Worm (Caenorhabditis elegans) whole organism, young adult: ENCODE results near the gene Y76B12C.4.
"Not testable (repeated sequence)": the region's sequence is repeated elsewhere in the genome, so short reads cannot be mapped to it uniquely, and the experiment has no call there.

ENCODE experiments used
- B0261.1 ChIP-seq: sonication (generic microtip); optimal IDR thresholded peaks from 2 replicates; lab custom pipeline; 2016; ENCODE audit warnings: mild to moderate bottlenecking, missing genetic modification characterization, moderate library complexity, missing compliant biosample characterization
- T26A5.8 ChIP-seq: sonication (generic microtip); optimal IDR thresholded peaks from 2 replicates; lab custom pipeline; 2016; ENCODE audit warnings: missing genetic modification characterization, missing compliant biosample characterization
- ceh-27 ChIP-seq: fragments of 200-800 bp; sonication (Bioruptor generic); optimal IDR thresholded peaks from 2 replicates; lab custom pipeline; 2018; ENCODE audit warnings: mild to moderate bottlenecking, missing genetic modification characterization, moderate library complexity, missing compliant biosample characterization
- ceh-91 ChIP-seq: fragments of 200-800 bp; sonication (Bioruptor generic); IDR thresholded peaks from 2 replicates; pipeline ENCODE4 v1.3.6; 2022; ENCODE audit warnings: missing genetic modification reagents, missing genetic modification characterization, missing compliant biosample characterization
- efl-1 ChIP-seq: fragments of 150-350 bp; optimal IDR thresholded peaks from 2 replicates; lab custom pipeline; 2014; ENCODE audit warnings: missing biosample characterization, missing genetic modification reagents, missing genetic modification characterization
- egrh-3 ChIP-seq: fragments of 200-800 bp; sonication (Bioruptor generic); IDR thresholded peaks from 2 replicates; pipeline ENCODE4 v1.3.6; 2022; ENCODE audit warnings: missing genetic modification reagents, missing genetic modification characterization, missing compliant biosample characterization
- him-1 ChIP-seq: sonication (generic microtip); optimal IDR thresholded peaks from 2 replicates; lab custom pipeline; 2016; ENCODE audit warnings: missing genotype, missing genetic modification reagents, missing genetic modification characterization, missing compliant biosample characterization
- madf-10 ChIP-seq: sonication (generic microtip); optimal IDR thresholded peaks from 2 replicates; lab custom pipeline; 2016; ENCODE audit warnings: mild to moderate bottlenecking, missing genetic modification characterization, missing compliant biosample characterization
- snpc-4 ChIP-seq, 5 experiments: fragments of 150-350 bp in 1 of 5; sonication (generic microtip) in 4 of 5; optimal IDR thresholded peaks; 2 replicates each; lab custom pipeline; 2014 to 2018; ENCODE audit warnings: missing genetic modification characterization in 5 of 5, missing biosample characterization in 3 of 5, antibody characterized with exemption in 2 of 5, mild to moderate bottlenecking in 2 of 5, missing compliant biosample characterization in 2 of 5, missing genotype in 2 of 5, moderate library complexity in 2 of 5, missing genetic modification reagents in 1 of 5
- somi-1 ChIP-seq: fragments of 200-800 bp; sonication (Bioruptor generic); optimal IDR thresholded peaks from 2 replicates; lab custom pipeline; 2018; ENCODE audit warnings: mild to moderate bottlenecking, missing genetic modification characterization, missing compliant biosample characterization

ce11 chrIV:1949870-1950269 is 22.3 kb downstream of the Y76B12C.4 start:
- TF ChIP-seq T26A5.8 (tag; lab: Kevin White, UChicago); him-1 (tag; lab: Kevin White, UChicago); B0261.1 (tag; lab: Kevin White, UChicago); snpc-4 (GFP tag; optimal IDR thresholded peaks at IDR 0.05; lab: Kevin White, UChicago); snpc-4 (tag; optimal IDR thresholded peaks at IDR 0.05; lab: Kevin White, UChicago); efl-1 (GFP tag; lab: Kevin White, UChicago); ceh-91 (GFP tag; lab: Robert Waterston, UW); egrh-3 (GFP tag; lab: Robert Waterston, UW); madf-10; somi-1 (GFP tag; lab: Kevin White, UChicago); ceh-27 (GFP tag; lab: Kevin White, UChicago): not testable (repeated sequence)
